Worm (Caenorhabditis elegans): Measurements from ENCODE around the gene lmd-4.

ce11 chrV:7356684-7357083 lies 35.9 kb upstream of the lmd-4 start, which contains the start of gene C03G6.21:
- no peak for TF ChIP-seq ama-1 (optimal IDR thresholded peaks at IDR 0.05)
- TF ChIP-seq ama-1 (GFP tag; optimal IDR thresholded peaks at IDR 0.05), result no peak
- TF ChIP-seq ztf-25 (GFP tag; IDR thresholded peaks at IDR 0.05), result no peak
- TF ChIP-seq F49E8.2 (tag; optimal IDR thresholded peaks at IDR 0.05; ENCODE audit: insufficient read depth), result no peak
- no peak for TF ChIP-seq mes-4 (tag; optimal IDR thresholded peaks at IDR 0.05)
- no peak for TF ChIP-seq dox-1 (GFP tag; IDR thresholded peaks at IDR 0.05)

All from whole organism, young adult.